Worm (Caenorhabditis elegans): ENCODE results near the gene nhr-18.

DNA sequence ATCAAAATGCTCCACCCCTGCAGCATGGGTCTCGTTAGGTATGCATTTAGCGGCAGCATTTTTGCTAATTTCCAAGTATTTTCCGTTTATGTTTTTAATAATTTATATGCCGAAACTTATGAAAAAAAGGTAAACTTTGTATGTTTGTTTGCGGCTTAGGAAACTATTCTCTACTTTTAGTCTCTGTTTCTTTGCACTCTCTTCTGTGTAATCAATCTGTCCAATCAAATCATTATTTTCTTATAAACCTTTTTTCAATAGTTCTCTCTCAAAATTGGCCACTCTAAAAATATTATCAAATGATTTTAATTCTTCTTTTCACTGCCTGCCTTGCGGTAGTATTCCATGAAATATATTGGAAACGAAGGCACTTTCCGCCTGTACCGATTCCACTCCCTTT is 11.0 kb downstream of the nhr-18 start:
- TF ChIP-seq T22C8.4 (GFP tag; IDR thresholded peaks at IDR 0.05) = no peak
- TF ChIP-seq med-1 (GFP tag; optimal IDR thresholded peaks at IDR 0.05; ENCODE audit: insufficient read depth) = no peak
- TF ChIP-seq flt-1 (GFP tag; IDR thresholded peaks at IDR 0.05) = no peak
- no peak for TF ChIP-seq ztf-23 (GFP tag; IDR thresholded peaks at IDR 0.05)
- TF ChIP-seq klf-2 (GFP tag; conservative IDR thresholded peaks at IDR 0.05) = no peak
- TF ChIP-seq ztf-29 (GFP tag; IDR thresholded peaks at IDR 0.05) = no peak
- no peak for TF ChIP-seq ref-1 (GFP tag; conservative IDR thresholded peaks at IDR 0.05)
- TF ChIP-seq cog-1 (tag; optimal IDR thresholded peaks at IDR 0.05) = no peak
- no peak for TF ChIP-seq tab-1 (GFP tag; IDR thresholded peaks at IDR 0.05)

Data from whole organism, midembryonic.